Fruit fly (Drosophila melanogaster): Measurements from ENCODE around the gene CG1368.

- TF ChIP-seq h (optimal IDR thresholded peaks at IDR 0.05) (no peak), psq (optimal IDR thresholded peaks at IDR 0.05) (no peak)
These were observed 14.7 kb downstream of the CG1368 start, which contains the start of gene CG11585 for dm6 chrX:14189216-14189615.

Measured in Kc167 (cell line).